Worm (Caenorhabditis elegans) whole organism, L1 larva: Measurements from ENCODE around the gene clec-169.

ENCODE experiments used
- C34B4.2 ChIP-seq: sonication (generic microtip); optimal IDR thresholded peaks from 2 replicates; lab custom pipeline; 2017; ENCODE audit warnings: mild to moderate bottlenecking, missing genetic modification characterization, missing compliant biosample characterization
- Y116A8C.19 ChIP-seq: sonication (generic microtip); optimal IDR thresholded peaks from 2 replicates; lab custom pipeline; 2016; ENCODE audit warnings: missing compliant biosample characterization, missing genetic modification characterization, borderline replicate concordance
- aha-1 ChIP-seq: fragments of 150-350 bp; optimal IDR thresholded peaks from 2 replicates; lab custom pipeline; 2014; ENCODE audit warnings: missing biosample characterization, missing genetic modification characterization
- aly-2 ChIP-seq: fragments of 150-350 bp; optimal IDR thresholded peaks from 2 replicates; lab custom pipeline; 2014; ENCODE audit warnings: missing biosample characterization, missing genetic modification characterization
- ama-1 ChIP-seq: fragments of 150-350 bp; optimal IDR thresholded peaks from 2 replicates; lab custom pipeline; 2014
- blmp-1 ChIP-seq: fragments of 150-350 bp; optimal IDR thresholded peaks from 2 replicates; lab custom pipeline; 2014; ENCODE audit warnings: missing biosample characterization, missing genetic modification characterization
- ceh-63 ChIP-seq: fragments of 200-800 bp; sonication (Bioruptor generic); optimal IDR thresholded peaks from 2 replicates; lab custom pipeline; 2018; ENCODE audit warnings: mild to moderate bottlenecking, missing genetic modification characterization, missing compliant biosample characterization
- ceh-82 ChIP-seq, 3 experiments: fragments of 150-350 bp in 1 of 3; sonication (generic microtip) in 2 of 3; optimal IDR thresholded peaks; 2 replicates each; lab custom pipeline; 2014 to 2017; ENCODE audit warnings: missing biosample characterization in 3 of 3, missing genetic modification characterization in 3 of 3
- ces-1 ChIP-seq: fragments of 150-350 bp; optimal IDR thresholded peaks from 2 replicates; lab custom pipeline; 2014; ENCODE audit warnings: missing biosample characterization, missing genetic modification reagents, missing genetic modification characterization
- dsc-1 ChIP-seq: sonication (generic microtip); optimal IDR thresholded peaks from 2 replicates; lab custom pipeline; 2016; ENCODE audit warnings: mild to moderate bottlenecking, missing genetic modification characterization, missing compliant biosample characterization
- efl-1 ChIP-seq, 4 experiments: fragments of 150-350 bp; optimal IDR thresholded peaks in 3 of 4; peaks in 1 of 4; 1 replicate in 1 of 4; 2 replicates in 3 of 4; lab custom pipeline; 2014; ENCODE audit warnings: missing biosample characterization in 2 of 4, missing genetic modification characterization in 2 of 4, missing genetic modification reagents in 2 of 4
- egl-13 ChIP-seq: sonication (generic microtip); optimal IDR thresholded peaks from 2 replicates; lab custom pipeline; 2016; ENCODE audit warnings: missing genotype, missing genetic modification reagents, missing genetic modification characterization, missing compliant biosample characterization
- elt-2 ChIP-seq: sonication (generic microtip); optimal IDR thresholded peaks from 2 replicates; lab custom pipeline; 2016; ENCODE audit warnings: missing genetic modification characterization, mild to moderate bottlenecking, inconsistent platforms, missing compliant biosample characterization, missing genetic modification reagents
- ets-5 ChIP-seq: fragments of 200-800 bp; sonication (Bioruptor generic); IDR thresholded peaks from 2 replicates; pipeline ENCODE4 v1.3.6; 2022; ENCODE audit warnings: missing genetic modification characterization, missing compliant biosample characterization
- fkh-10 ChIP-seq: sonication (generic microtip); optimal IDR thresholded peaks from 2 replicates; lab custom pipeline; 2017; ENCODE audit warnings: missing biosample characterization, missing genetic modification reagents, missing genetic modification characterization
- fkh-8 ChIP-seq: sonication (generic microtip); optimal IDR thresholded peaks from 2 replicates; lab custom pipeline; 2016; ENCODE audit warnings: mild to moderate bottlenecking, missing genetic modification characterization, missing compliant biosample characterization
- grh-1 ChIP-seq: fragments of 200-800 bp; sonication (Bioruptor generic); IDR thresholded peaks from 2 replicates; pipeline ENCODE4 v1.3.6; 2022; ENCODE audit warnings: missing genetic modification reagents, missing genetic modification characterization, missing compliant biosample characterization
- hlh-17 ChIP-seq: fragments of 200-800 bp; sonication (Bioruptor generic); optimal IDR thresholded peaks from 2 replicates; lab custom pipeline; 2018; ENCODE audit warnings: missing genetic modification characterization, mild to moderate bottlenecking, missing compliant biosample characterization, moderate library complexity, borderline replicate concordance
- hpl-2 ChIP-seq: fragments of 150-350 bp; optimal IDR thresholded peaks from 2 replicates; lab custom pipeline; 2014; ENCODE audit warnings: missing biosample characterization, missing genetic modification reagents, missing genetic modification characterization
- lin-13 ChIP-seq: fragments of 150-350 bp; optimal IDR thresholded peaks from 2 replicates; lab custom pipeline; 2014; ENCODE audit warnings: missing biosample characterization, missing genetic modification reagents, missing genetic modification characterization
- lin-14 ChIP-seq: fragments of 200-800 bp; sonication (Bioruptor generic); optimal IDR thresholded peaks from 2 replicates; lab custom pipeline; 2018; ENCODE audit warnings: mild to moderate bottlenecking, missing genetic modification characterization, moderate library complexity, missing compliant biosample characterization
- lin-35 ChIP-seq, 2 experiments: fragments of 150-350 bp; optimal IDR thresholded peaks; 2 replicates each; lab custom pipeline; 2014; ENCODE audit warnings: missing biosample characterization in 2 of 2, missing genetic modification characterization in 2 of 2, missing genetic modification reagents in 2 of 2
- lin-39 ChIP-seq: fragments of 150-350 bp; optimal IDR thresholded peaks from 2 replicates; lab custom pipeline; 2014; ENCODE audit warnings: missing biosample characterization, missing genetic modification reagents, missing genetic modification characterization
- lsy-2 ChIP-seq, 2 experiments: fragments of 150-350 bp; optimal IDR thresholded peaks; 2 replicates each; lab custom pipeline; 2014; ENCODE audit warnings: missing biosample characterization in 2 of 2, missing genetic modification characterization in 2 of 2
- mdl-1 ChIP-seq, 2 experiments: fragments of 150-350 bp; optimal IDR thresholded peaks; 2 replicates each; lab custom pipeline; 2014 to 2017; ENCODE audit warnings: missing biosample characterization in 2 of 2, missing genetic modification characterization in 2 of 2, inconsistent platforms in 1 of 2
- mep-1 ChIP-seq: fragments of 150-350 bp; optimal IDR thresholded peaks from 2 replicates; lab custom pipeline; 2014; ENCODE audit warnings: missing biosample characterization, missing genetic modification characterization
- nhr-12 ChIP-seq: sonication (generic microtip); optimal IDR thresholded peaks from 2 replicates; lab custom pipeline; 2017; ENCODE audit warnings: missing biosample characterization, missing genetic modification characterization
- nhr-28 ChIP-seq: fragments of 150-350 bp; optimal IDR thresholded peaks from 2 replicates; lab custom pipeline; 2014; ENCODE audit warnings: missing biosample characterization, missing genetic modification characterization
- nhr-47 ChIP-seq: sonication (generic microtip); optimal IDR thresholded peaks from 2 replicates; lab custom pipeline; 2016; ENCODE audit warnings: mild to moderate bottlenecking, missing genetic modification characterization, moderate library complexity, missing compliant biosample characterization
- nhr-77 ChIP-seq: fragments of 150-350 bp; optimal IDR thresholded peaks from 2 replicates; lab custom pipeline; 2014; ENCODE audit warnings: missing biosample characterization, missing genetic modification characterization
- nhr-84 ChIP-seq: sonication (generic microtip); optimal IDR thresholded peaks from 2 replicates; lab custom pipeline; 2017; ENCODE audit warnings: missing biosample characterization, missing genetic modification characterization
- pag-3 ChIP-seq: sonication (generic microtip); optimal IDR thresholded peaks from 2 replicates; lab custom pipeline; 2017; ENCODE audit warnings: missing genetic modification characterization, mild to moderate bottlenecking, missing compliant biosample characterization, antibody characterized with exemption, borderline replicate concordance; ENCODE audit not compliant: insufficient read depth
- pax-3 ChIP-seq: fragments of 200-800 bp; sonication (Bioruptor generic); optimal IDR thresholded peaks from 2 replicates; lab custom pipeline; 2018; ENCODE audit warnings: mild to moderate bottlenecking, missing genetic modification characterization, moderate library complexity, missing compliant biosample characterization
- skn-1 ChIP-seq: fragments of 150-350 bp; optimal IDR thresholded peaks from 2 replicates; lab custom pipeline; 2014; ENCODE audit warnings: missing biosample characterization, missing genetic modification characterization
- snpc-4 ChIP-seq: fragments of 150-350 bp; optimal IDR thresholded peaks from 2 replicates; lab custom pipeline; 2014; ENCODE audit warnings: missing biosample characterization, missing genetic modification characterization
- snu-23 ChIP-seq: sonication (generic microtip); optimal IDR thresholded peaks from 2 replicates; lab custom pipeline; 2016; ENCODE audit warnings: missing genetic modification characterization, missing compliant biosample characterization
- sox-4 ChIP-seq: sonication (generic microtip); optimal IDR thresholded peaks from 2 replicates; lab custom pipeline; 2016; ENCODE audit warnings: missing genetic modification characterization, missing compliant biosample characterization
- sup-37 ChIP-seq: fragments of 200-800 bp; sonication (Bioruptor generic); optimal IDR thresholded peaks from 2 replicates; lab custom pipeline; 2018; ENCODE audit warnings: mild to moderate bottlenecking, missing genetic modification characterization, missing compliant biosample characterization
- swsn-7 ChIP-seq: sonication (generic microtip); optimal IDR thresholded peaks from 2 replicates; lab custom pipeline; 2016; ENCODE audit warnings: missing genetic modification characterization, missing compliant biosample characterization
- tbx-2 ChIP-seq: sonication (generic microtip); optimal IDR thresholded peaks from 2 replicates; lab custom pipeline; 2016; ENCODE audit warnings: missing genetic modification characterization, missing compliant biosample characterization
- tlp-1 ChIP-seq: fragments of 150-350 bp; optimal IDR thresholded peaks from 2 replicates; lab custom pipeline; 2014; ENCODE audit warnings: missing biosample characterization, missing genetic modification characterization
- unc-130 ChIP-seq: fragments of 150-350 bp; optimal IDR thresholded peaks from 2 replicates; lab custom pipeline; 2017; ENCODE audit warnings: missing biosample characterization, missing genetic modification characterization, inconsistent platforms
- unc-98 ChIP-seq: fragments of 200-800 bp; sonication (Bioruptor generic); IDR thresholded peaks from 2 replicates; pipeline ENCODE4 v1.3.6; 2022; ENCODE audit warnings: missing genetic modification characterization, missing compliant biosample characterization
- zag-1 ChIP-seq: fragments of 150-350 bp; optimal IDR thresholded peaks from 2 replicates; lab custom pipeline; 2014; ENCODE audit warnings: missing biosample characterization, missing genetic modification characterization
- zip-4 ChIP-seq: fragments of 200-800 bp; sonication (Bioruptor generic); optimal IDR thresholded peaks from 2 replicates; lab custom pipeline; 2018; ENCODE audit warnings: mild to moderate bottlenecking, missing genetic modification characterization, moderate library complexity, missing compliant biosample characterization
- ztf-11 ChIP-seq, 2 experiments: sonication (generic microtip); optimal IDR thresholded peaks; 2 replicates each; lab custom pipeline; 2016 to 2017; ENCODE audit warnings: missing genetic modification characterization in 2 of 2, missing biosample characterization in 1 of 2, missing compliant biosample characterization in 1 of 2

clec-169 gene

ce11 chrIV:1261024-1261423 is at the start of gene clec-169:
TSS of gene clec-169 (plus strand) at chrIV:1261324.
- TF ChIP-seq sox-4 (tag; lab: Kevin White, UChicago) (no peak), unc-130 (tag; lab: Kevin White, UChicago) (no peak), aly-2 (tag; lab: Kevin White, UChicago) (no peak), efl-1 (optimal IDR thresholded peaks at IDR 0.05; lab: Kevin White, UChicago) (no peak), efl-1 (GFP tag; optimal IDR thresholded peaks at IDR 0.05 in 1 of 2; lab: Kevin White, UChicago) (peak in 1 of 2 experiments; percentile 48), ama-1 (lab: Kevin White, UChicago) (no peak), ets-5 (GFP tag; lab: Robert Waterston, UW) (no peak)

ce11 chrIV:1211902-1212301 is 49.2 kb upstream of the clec-169 start:
- no peak for TF ChIP-seq snu-23 (GFP tag; lab: Kevin White, UChicago)
- peak; percentile 42 for TF ChIP-seq elt-2 (tag; lab: Kevin White, UChicago)
- peak; percentile 52 for TF ChIP-seq snpc-4 (tag; lab: Kevin White, UChicago)
- no peak for TF ChIP-seq tbx-2 (tag; lab: Kevin White, UChicago)
- TF ChIP-seq hpl-2: no peak
- TF ChIP-seq tlp-1: no peak
- TF ChIP-seq efl-1 (optimal IDR thresholded peaks at IDR 0.05; lab: Kevin White, UChicago): no peak
- TF ChIP-seq efl-1 (GFP tag; optimal IDR thresholded peaks at IDR 0.05 in 1 of 2; lab: Kevin White, UChicago): peak in 1 of 2 experiments; percentile 27
- TF ChIP-seq lin-35 (GFP tag; optimal IDR thresholded peaks at IDR 0.05; lab: Kevin White, UChicago): no peak

- TF ChIP-seq fkh-10 (GFP tag; lab: Kevin White, UChicago): peak; percentile 1
- TF ChIP-seq lin-14: peak; percentile 36
- TF ChIP-seq Y116A8C.19 (tag; lab: Kevin White, UChicago): no peak
These were observed 48.8 kb upstream of the clec-169 start for ce11 chrIV:1212357-1212756.

ce11 chrIV:1213192-1213591 is 47.9 kb upstream of the clec-169 start:
- TF ChIP-seq snpc-4 (tag; lab: Kevin White, UChicago) (peak; percentile 35), nhr-84 (tag; lab: Kevin White, UChicago) (no peak), lin-13 (GFP tag; lab: Kevin White, UChicago) (no peak), grh-1 (GFP tag; lab: Robert Waterston, UW) (no peak), zag-1 (tag; lab: Kevin White, UChicago) (no peak), nhr-28 (no peak), ceh-63 (GFP tag; lab: Kevin White, UChicago) (no peak), ztf-11 (tag; optimal IDR thresholded peaks at IDR 0.05; lab: Kevin White, UChicago) (no peak), mdl-1 (tag; optimal IDR thresholded peaks at IDR 0.05; lab: Kevin White, UChicago) (no peak), dsc-1 (tag; lab: Kevin White, UChicago) (no peak), hlh-17 (no peak), blmp-1 (no peak), pax-3 (tag; lab: Kevin White, UChicago) (no peak), nhr-12 (tag; lab: Kevin White, UChicago) (no peak), tbx-2 (tag; lab: Kevin White, UChicago) (peak; percentile 14), lin-39 (tag; lab: Kevin White, UChicago) (no peak), fkh-8 (peak; percentile 71), nhr-47 (tag; lab: Kevin White, UChicago) (peak; percentile 4), mep-1 (tag; lab: Kevin White, UChicago) (no peak), zip-4 (GFP tag; lab: Kevin White, UChicago) (no peak), skn-1 (tag; lab: Kevin White, UChicago) (peak; percentile 36), swsn-7 (peak; percentile 4), unc-98 (no peak), ces-1 (GFP tag; lab: Kevin White, UChicago) (no peak), lsy-2 (tag; optimal IDR thresholded peaks at IDR 0.05; lab: Kevin White, UChicago) (peak in 1 of 2 experiments; percentile 18), C34B4.2 (tag; lab: Kevin White, UChicago) (no peak), efl-1 (optimal IDR thresholded peaks at IDR 0.05; lab: Kevin White, UChicago) (no peak), efl-1 (GFP tag; optimal IDR thresholded peaks at IDR 0.05 in 1 of 2; lab: Kevin White, UChicago) (peak in 1 of 2 experiments; percentile 2), egl-13 (tag; lab: Kevin White, UChicago) (no peak), nhr-77 (no peak), pag-3 (no peak), lin-35 (GFP tag; optimal IDR thresholded peaks at IDR 0.05; lab: Kevin White, UChicago) (no peak), aha-1 (tag; lab: Kevin White, UChicago) (no peak), hpl-2 (no peak), sup-37 (no peak), ceh-82 (tag; optimal IDR thresholded peaks at IDR 0.05; lab: Kevin White, UChicago) (peak in 1 of 3 experiments; percentile 39)
